Worm (Caenorhabditis elegans) whole organism, L4 larva: ENCODE data around the gene F28C6.8.
A peak's percentile ranks its signal among the peaks of the same experiment; 100 is the strongest.

Source experiments
- ceh-28 ChIP-seq: fragments of 150-350 bp; optimal IDR thresholded peaks from 2 replicates; lab custom pipeline; 2014; ENCODE audit warnings: missing biosample characterization, missing genetic modification reagents, missing genetic modification characterization
- ceh-32 ChIP-seq: sonication (generic microtip); optimal IDR thresholded peaks from 2 replicates; lab custom pipeline; 2016; ENCODE audit warnings: mild to moderate bottlenecking, missing genetic modification characterization, missing compliant biosample characterization; ENCODE audit not compliant: poor library complexity
- egl-27 ChIP-seq: sonication (generic microtip); optimal IDR thresholded peaks from 3 replicates; lab custom pipeline; 2017; ENCODE audit warnings: missing biosample characterization, missing genetic modification reagents, missing genetic modification characterization
- fos-1 ChIP-seq: fragments of 150-350 bp; optimal IDR thresholded peaks from 2 replicates; lab custom pipeline; 2014; ENCODE audit warnings: missing biosample characterization, missing genetic modification characterization
- lin-39 ChIP-seq: fragments of 150-350 bp; optimal IDR thresholded peaks from 2 replicates; lab custom pipeline; 2014; ENCODE audit warnings: missing biosample characterization, missing genetic modification reagents, missing genetic modification characterization
- nhr-77 ChIP-seq: fragments of 150-350 bp; optimal IDR thresholded peaks from 2 replicates; lab custom pipeline; 2014; ENCODE audit warnings: missing biosample characterization, missing genetic modification characterization
- pqm-1 ChIP-seq: sonication (generic microtip); optimal IDR thresholded peaks from 2 replicates; lab custom pipeline; 2017; ENCODE audit warnings: missing biosample characterization, missing genetic modification characterization
- set-16 ChIP-seq: fragments of 200-800 bp; sonication (Bioruptor generic); IDR thresholded peaks from 2 replicates; pipeline ENCODE4 v1.3.6; 2022; ENCODE audit warnings: missing genetic modification reagents, missing genetic modification characterization, missing compliant biosample characterization
- snpc-4 ChIP-seq: fragments of 150-350 bp; optimal IDR thresholded peaks from 2 replicates; lab custom pipeline; 2014; ENCODE audit warnings: missing biosample characterization, missing genetic modification characterization
- unc-62 ChIP-seq, 3 experiments: fragments of 150-350 bp in 1 of 3; sonication (generic microtip); optimal IDR thresholded peaks in 2 of 3; peaks in 1 of 3; 1 replicate in 1 of 3; 2 replicates in 2 of 3; lab custom pipeline; 2014 to 2017; ENCODE audit warnings: missing biosample characterization in 3 of 3, missing genetic modification characterization in 3 of 3, missing genetic modification reagents in 3 of 3, missing genotype in 1 of 3
- zip-2 ChIP-seq: fragments of 150-350 bp; optimal IDR thresholded peaks from 2 replicates; lab custom pipeline; 2014; ENCODE audit warnings: missing biosample characterization, missing genetic modification characterization

DNA sequence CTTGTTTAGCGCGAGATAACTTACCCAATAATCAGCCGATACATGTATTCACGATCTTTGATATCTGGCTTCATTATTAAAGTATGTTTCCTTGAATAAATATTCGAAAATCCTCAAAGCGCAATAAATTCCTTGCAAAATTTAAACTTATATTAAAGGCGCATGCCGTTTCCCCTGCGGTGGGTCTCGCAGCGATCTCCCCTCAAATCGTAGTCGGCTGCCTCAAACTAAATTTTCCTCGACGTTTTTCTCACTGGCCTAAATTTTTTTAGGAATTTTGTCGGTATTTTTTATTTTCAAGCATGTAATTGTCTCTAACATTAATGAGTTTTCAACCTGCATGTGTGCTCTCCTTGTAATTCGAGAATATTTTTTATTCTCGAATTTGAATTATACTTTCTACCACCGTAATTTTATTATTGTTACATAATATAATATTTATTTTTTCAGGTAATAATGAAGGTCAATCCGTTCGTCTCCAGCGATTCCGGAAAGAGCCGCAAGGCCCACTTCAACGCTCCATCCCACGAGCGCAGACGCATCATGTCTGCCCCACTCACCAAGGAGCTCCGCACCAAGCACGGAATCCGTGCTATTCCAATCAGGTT lies 4.2 kb upstream of the F28C6.8 start, which contains the start of the genes cpf-1 and rpl-26:
- TF ChIP-seq nhr-77 (peak; percentile 57), ceh-28 (tag; lab: Kevin White, UChicago) (no peak), zip-2 (tag; lab: Kevin White, UChicago) (no peak), fos-1 (tag; lab: Kevin White, UChicago) (no peak), snpc-4 (no peak), lin-39 (tag; lab: Kevin White, UChicago) (no peak), unc-62 (GFP tag; optimal IDR thresholded peaks at IDR 0.05 in 1 of 2; lab: Kevin White, UChicago) (no peak), unc-62 (tag; optimal IDR thresholded peaks at IDR 0.05; lab: Kevin White, UChicago) (no peak), egl-27 (tag; lab: Kevin White, UChicago) (no peak), set-16 (no peak), pqm-1 (no peak), ceh-32 (tag; lab: Kevin White, UChicago) (no peak)
